Worm (Caenorhabditis elegans) whole organism, L3 larva: ENCODE results near the gene Y62E10A.6.

Experiments
- R02D3.7 ChIP-seq: fragments of 150-350 bp; optimal IDR thresholded peaks from 2 replicates; lab custom pipeline; 2014; ENCODE audit warnings: missing biosample characterization, missing genetic modification characterization
- aly-2 ChIP-seq: fragments of 150-350 bp; optimal IDR thresholded peaks from 2 replicates; lab custom pipeline; 2014; ENCODE audit warnings: missing biosample characterization, missing genetic modification characterization
- ceh-82 ChIP-seq: fragments of 150-350 bp; optimal IDR thresholded peaks from 2 replicates; lab custom pipeline; 2014; ENCODE audit warnings: missing biosample characterization, missing genetic modification characterization
- egl-27 ChIP-seq: sonication (generic microtip); optimal IDR thresholded peaks from 4 replicates; lab custom pipeline; 2017; ENCODE audit warnings: missing biosample characterization, missing genetic modification reagents, missing genetic modification characterization
- fos-1 ChIP-seq: fragments of 150-350 bp; optimal IDR thresholded peaks from 2 replicates; lab custom pipeline; 2014; ENCODE audit warnings: missing biosample characterization, missing genetic modification characterization
- jun-1 ChIP-seq: fragments of 150-350 bp; optimal IDR thresholded peaks from 2 replicates; lab custom pipeline; 2014; ENCODE audit warnings: missing biosample characterization, missing genetic modification reagents, missing genetic modification characterization
- lin-39 ChIP-seq: fragments of 150-350 bp; optimal IDR thresholded peaks from 2 replicates; lab custom pipeline; 2018; ENCODE audit warnings: missing biosample characterization, missing genetic modification reagents, missing genetic modification characterization
- mdl-1 ChIP-seq: fragments of 150-350 bp; optimal IDR thresholded peaks from 2 replicates; lab custom pipeline; 2014; ENCODE audit warnings: missing biosample characterization, missing genetic modification characterization
- nhr-237 ChIP-seq: fragments of 150-350 bp; optimal IDR thresholded peaks from 2 replicates; lab custom pipeline; 2014; ENCODE audit warnings: missing biosample characterization, missing genetic modification characterization
- nhr-28 ChIP-seq: fragments of 150-350 bp; optimal IDR thresholded peaks from 2 replicates; lab custom pipeline; 2014; ENCODE audit warnings: missing biosample characterization, missing genetic modification characterization
- snpc-4 ChIP-seq: fragments of 150-350 bp; optimal IDR thresholded peaks from 2 replicates; lab custom pipeline; 2014; ENCODE audit warnings: missing biosample characterization, missing genetic modification characterization
- ztf-11 ChIP-seq: fragments of 150-350 bp; optimal IDR thresholded peaks from 2 replicates; lab custom pipeline; 2014; ENCODE audit warnings: missing biosample characterization, missing genetic modification characterization
- ztf-4 ChIP-seq: fragments of 150-350 bp; optimal IDR thresholded peaks from 2 replicates; lab custom pipeline; 2014; ENCODE audit warnings: missing biosample characterization, missing genetic modification characterization

ce11 chrIV:13374918-13375317, 3.1 kb downstream of the Y62E10A.6 start:
- TF ChIP-seq snpc-4 (tag; lab: Kevin White, UChicago): no peak
- TF ChIP-seq nhr-237 (tag; lab: Kevin White, UChicago): no peak
- TF ChIP-seq ceh-82 (tag; lab: Kevin White, UChicago): no peak
- no peak for TF ChIP-seq egl-27 (tag; lab: Kevin White, UChicago)
- no peak for TF ChIP-seq nhr-28 (tag; lab: Kevin White, UChicago)
- peak; percentile 10 for TF ChIP-seq lin-39 (tag; lab: Kevin White, UChicago)
- TF ChIP-seq ztf-4 (tag; lab: Kevin White, UChicago): no peak
- TF ChIP-seq R02D3.7 (tag; lab: Kevin White, UChicago): no peak
- no peak for TF ChIP-seq ztf-11
- TF ChIP-seq jun-1 (tag; lab: Kevin White, UChicago): no peak
- no peak for TF ChIP-seq mdl-1 (tag; lab: Kevin White, UChicago)
- no peak for TF ChIP-seq fos-1 (tag; lab: Kevin White, UChicago)
- TF ChIP-seq aly-2 (tag; lab: Kevin White, UChicago): no peak
